Fruit fly (Drosophila melanogaster) whole organism, prepupa: ENCODE results near the gene osp.

Experiments used
- Blimp-1 ChIP-seq: fragments of 200-800 bp; sonication (Bioruptor generic); optimal IDR thresholded peaks from 3 replicates; lab custom pipeline; 2017; ENCODE audit warnings: missing biosample characterization, missing genetic modification characterization, mild to moderate bottlenecking, moderate library complexity, missing genetic modification reagents
- CG10631 ChIP-seq: fragments of 200-800 bp; sonication (Bioruptor generic); optimal IDR thresholded peaks from 2 replicates; lab custom pipeline; 2016; ENCODE audit warnings: missing biosample characterization, missing genetic modification characterization
- CG10669 ChIP-seq: fragments of 200-800 bp; sonication (Bioruptor generic); optimal IDR thresholded peaks from 3 replicates; lab custom pipeline; 2018; ENCODE audit warnings: missing biosample characterization, mild to moderate bottlenecking, missing genetic modification characterization, moderate library complexity
- CG11294 ChIP-seq: fragments of 200-800 bp; sonication (Bioruptor generic); IDR thresholded peaks from 2 replicates; pipeline ENCODE4 v1.3.6; 2022; ENCODE audit warnings: missing biosample characterization, missing genetic modification characterization
- CG11762 ChIP-seq: fragments of 200-800 bp; sonication (Bioruptor generic); optimal IDR thresholded peaks from 3 replicates; lab custom pipeline; 2016; ENCODE audit warnings: missing biosample characterization, missing genetic modification characterization; ENCODE audit not compliant: insufficient read depth
- CG1621 ChIP-seq: fragments of 200-800 bp; sonication (Bioruptor generic); optimal IDR thresholded peaks from 3 replicates; lab custom pipeline; 2018; ENCODE audit warnings: missing biosample characterization, mild to moderate bottlenecking, missing genetic modification characterization
- CG16779 ChIP-seq: fragments of 200-800 bp; sonication (Bioruptor generic); optimal IDR thresholded peaks from 3 replicates; lab custom pipeline; 2017; ENCODE audit warnings: missing biosample characterization, mild to moderate bottlenecking, missing genetic modification characterization
- CG3032 ChIP-seq: fragments of 200-800 bp; optimal IDR thresholded peaks from 2 replicates; lab custom pipeline; 2019; ENCODE audit warnings: missing biosample characterization, mild to moderate bottlenecking, missing genetic modification characterization, moderate library complexity
- CG31627 ChIP-seq: fragments of 200-800 bp; sonication (Bioruptor generic); optimal IDR thresholded peaks from 3 replicates; lab custom pipeline; 2016; ENCODE audit warnings: missing biosample characterization, missing genetic modification characterization
- CG32006 ChIP-seq: fragments of 200-800 bp; sonication (Bioruptor generic); optimal IDR thresholded peaks from 3 replicates; lab custom pipeline; 2017; ENCODE audit warnings: missing biosample characterization, mild to moderate bottlenecking, missing genetic modification characterization
- CG34406 ChIP-seq: fragments of 200-800 bp; sonication (Bioruptor generic); optimal IDR thresholded peaks from 3 replicates; lab custom pipeline; 2016; ENCODE audit warnings: missing biosample characterization, missing genetic modification characterization
- CG3919 ChIP-seq: fragments of 200-800 bp; sonication (Bioruptor generic); optimal IDR thresholded peaks from 3 replicates; lab custom pipeline; 2016; ENCODE audit warnings: missing biosample characterization, missing genetic modification characterization
- CG4318 ChIP-seq: fragments of 200-800 bp; sonication (Bioruptor generic); optimal IDR thresholded peaks from 3 replicates; lab custom pipeline; 2017; ENCODE audit warnings: missing biosample characterization, mild to moderate bottlenecking, missing genetic modification characterization
- CG6163 ChIP-seq: fragments of 200-800 bp; sonication (Bioruptor generic); IDR thresholded peaks from 3 replicates; pipeline ENCODE4 v1.3.6; 2022; ENCODE audit warnings: missing biosample characterization, missing genetic modification characterization
- CG6792 ChIP-seq: fragments of 200-800 bp; sonication (Bioruptor generic); optimal IDR thresholded peaks from 3 replicates; lab custom pipeline; 2016; ENCODE audit warnings: missing biosample characterization, missing genetic modification characterization
- CG6808 ChIP-seq: fragments of 200-800 bp; sonication (Bioruptor generic); optimal IDR thresholded peaks from 3 replicates; lab custom pipeline; 2017; ENCODE audit warnings: missing biosample characterization, missing genetic modification characterization, mild to moderate bottlenecking, moderate library complexity, missing genetic modification reagents
- CG6854 ChIP-seq: fragments of 200-800 bp; sonication (Bioruptor generic); optimal IDR thresholded peaks from 2 replicates; lab custom pipeline; 2017; ENCODE audit warnings: missing biosample characterization, mild to moderate bottlenecking, missing genetic modification characterization
- CG7368 ChIP-seq: fragments of 200-800 bp; sonication (Bioruptor generic); optimal IDR thresholded peaks from 3 replicates; lab custom pipeline; 2016; ENCODE audit warnings: missing biosample characterization, missing genetic modification characterization
- CG8119 ChIP-seq: fragments of 200-800 bp; sonication (Bioruptor generic); IDR thresholded peaks from 3 replicates; pipeline ENCODE4 v1.3.6; 2022; ENCODE audit warnings: missing biosample characterization, missing genetic modification characterization
- CG8632 ChIP-seq: fragments of 200-800 bp; sonication (Bioruptor generic); optimal IDR thresholded peaks from 3 replicates; lab custom pipeline; 2016; ENCODE audit warnings: missing biosample characterization, missing genetic modification characterization
- Eip75B ChIP-seq: fragments of 200-800 bp; sonication (Bioruptor generic); optimal IDR thresholded peaks from 3 replicates; lab custom pipeline; 2016; ENCODE audit warnings: missing biosample characterization, missing genetic modification characterization
- Eip78C ChIP-seq: fragments of 200-800 bp; sonication (Bioruptor generic); peaks from one replicate; lab custom pipeline; 2016; ENCODE audit warnings: missing biosample characterization, missing genetic modification characterization
- Eip93F ChIP-seq: fragments of 200-800 bp; sonication (Bioruptor generic); optimal IDR thresholded peaks from 2 replicates; lab custom pipeline; 2016; ENCODE audit warnings: missing biosample characterization, mild to moderate bottlenecking, missing genetic modification characterization
- Ets21C ChIP-seq: fragments of 200-800 bp; sonication (Bioruptor generic); optimal IDR thresholded peaks from 3 replicates; lab custom pipeline; 2016; ENCODE audit warnings: missing biosample characterization, missing genetic modification characterization
- Ets96B ChIP-seq: fragments of 200-800 bp; optimal IDR thresholded peaks from 2 replicates; lab custom pipeline; 2019; ENCODE audit warnings: missing biosample characterization, mild to moderate bottlenecking, missing genetic modification characterization, moderate library complexity
- Hr4 ChIP-seq: fragments of 200-800 bp; sonication (Bioruptor generic); optimal IDR thresholded peaks from 3 replicates; lab custom pipeline; 2016; ENCODE audit warnings: missing biosample characterization, missing genetic modification characterization
- Met ChIP-seq: fragments of 200-800 bp; sonication (Bioruptor generic); optimal IDR thresholded peaks from 3 replicates; lab custom pipeline; 2016; ENCODE audit warnings: missing biosample characterization, missing genetic modification characterization
- OdsH ChIP-seq: fragments of 200-800 bp; sonication (Bioruptor generic); optimal IDR thresholded peaks from 3 replicates; lab custom pipeline; 2016; ENCODE audit warnings: missing biosample characterization, missing genetic modification characterization
- Smox ChIP-seq: fragments of 200-800 bp; sonication (Bioruptor generic); optimal IDR thresholded peaks from 3 replicates; lab custom pipeline; 2016; ENCODE audit warnings: missing biosample characterization, missing genetic modification characterization
- Sox102F ChIP-seq: fragments of 200-800 bp; sonication (Bioruptor generic); optimal IDR thresholded peaks from 2 replicates; lab custom pipeline; 2016; ENCODE audit warnings: missing biosample characterization, mild to moderate bottlenecking, missing genetic modification characterization
- Sox14 ChIP-seq: fragments of 200-800 bp; sonication (Bioruptor generic); optimal IDR thresholded peaks from 3 replicates; lab custom pipeline; 2016; ENCODE audit warnings: missing biosample characterization, missing genetic modification characterization
- Sox15 ChIP-seq: fragments of 200-800 bp; sonication (Bioruptor generic); optimal IDR thresholded peaks from 3 replicates; lab custom pipeline; 2016; ENCODE audit warnings: missing biosample characterization, missing genetic modification characterization
- achi ChIP-seq: fragments of 200-800 bp; sonication (Bioruptor generic); optimal IDR thresholded peaks from 3 replicates; lab custom pipeline; 2016; ENCODE audit warnings: missing biosample characterization, missing genetic modification characterization
- acj6 ChIP-seq: fragments of 200-800 bp; sonication (Bioruptor generic); optimal IDR thresholded peaks from 3 replicates; lab custom pipeline; 2016; ENCODE audit warnings: missing biosample characterization, missing genetic modification characterization
- cyc ChIP-seq: fragments of 200-800 bp; sonication (Bioruptor generic); optimal IDR thresholded peaks from 3 replicates; lab custom pipeline; 2016; ENCODE audit warnings: missing biosample characterization, missing genetic modification characterization
- dsx ChIP-seq: fragments of 200-800 bp; optimal IDR thresholded peaks from 3 replicates; lab custom pipeline; 2019; ENCODE audit warnings: missing biosample characterization, mild to moderate bottlenecking, missing genetic modification characterization, moderate library complexity; ENCODE audit not compliant: poor library complexity, severe bottlenecking
- esn ChIP-seq: fragments of 200-800 bp; sonication (Bioruptor generic); optimal IDR thresholded peaks from 2 replicates; lab custom pipeline; 2016; ENCODE audit warnings: missing biosample characterization, mild to moderate bottlenecking, missing genetic modification characterization, moderate library complexity
- fd59A ChIP-seq: fragments of 200-800 bp; sonication (Bioruptor generic); optimal IDR thresholded peaks from 2 replicates; lab custom pipeline; 2017; ENCODE audit warnings: missing biosample characterization, mild to moderate bottlenecking, missing genetic modification characterization, missing genetic modification reagents
- fkh ChIP-seq: fragments of 200-800 bp; sonication (Bioruptor generic); optimal IDR thresholded peaks from 3 replicates; lab custom pipeline; 2017; ENCODE audit warnings: missing biosample characterization, mild to moderate bottlenecking, missing genetic modification characterization, moderate library complexity
- lz ChIP-seq: fragments of 200-800 bp; sonication (Bioruptor generic); optimal IDR thresholded peaks from 3 replicates; lab custom pipeline; 2016; ENCODE audit warnings: missing biosample characterization, missing genetic modification characterization
- net ChIP-seq: fragments of 200-800 bp; sonication (Bioruptor generic); optimal IDR thresholded peaks from 3 replicates; lab custom pipeline; 2016; ENCODE audit warnings: missing biosample characterization, missing genetic modification characterization
- pdm3 ChIP-seq: fragments of 200-800 bp; sonication (Bioruptor generic); optimal IDR thresholded peaks from 3 replicates; lab custom pipeline; 2016; ENCODE audit warnings: missing biosample characterization, missing genetic modification characterization
- salr ChIP-seq, 2 experiments: fragments of 200-800 bp; sonication (Bioruptor generic); optimal IDR thresholded peaks; 3 replicates each; lab custom pipeline; 2016 to 2018; ENCODE audit warnings: missing biosample characterization in 2 of 2, missing genetic modification characterization in 2 of 2, mild to moderate bottlenecking in 1 of 2
- ss ChIP-seq, 2 experiments: fragments of 200-800 bp; sonication (Bioruptor generic); optimal IDR thresholded peaks; 2 replicates in 1 of 2; 3 replicates in 1 of 2; lab custom pipeline; 2017 to 2018; ENCODE audit warnings: mild to moderate bottlenecking in 2 of 2, missing biosample characterization in 2 of 2, missing genetic modification characterization in 2 of 2, moderate library complexity in 1 of 2
- svp ChIP-seq: fragments of 200-800 bp; sonication (Bioruptor generic); peaks from one replicate; lab custom pipeline; 2016; ENCODE audit warnings: missing biosample characterization, missing genetic modification characterization
- topi ChIP-seq: fragments of 200-800 bp; sonication (Bioruptor generic); optimal IDR thresholded peaks from 3 replicates; lab custom pipeline; 2016; ENCODE audit warnings: missing biosample characterization, missing genetic modification characterization
- vri ChIP-seq: fragments of 200-800 bp; sonication (Bioruptor generic); optimal IDR thresholded peaks from 3 replicates; lab custom pipeline; 2016; ENCODE audit warnings: missing biosample characterization, mild to moderate bottlenecking, missing genetic modification characterization

Gene osp

DNA sequence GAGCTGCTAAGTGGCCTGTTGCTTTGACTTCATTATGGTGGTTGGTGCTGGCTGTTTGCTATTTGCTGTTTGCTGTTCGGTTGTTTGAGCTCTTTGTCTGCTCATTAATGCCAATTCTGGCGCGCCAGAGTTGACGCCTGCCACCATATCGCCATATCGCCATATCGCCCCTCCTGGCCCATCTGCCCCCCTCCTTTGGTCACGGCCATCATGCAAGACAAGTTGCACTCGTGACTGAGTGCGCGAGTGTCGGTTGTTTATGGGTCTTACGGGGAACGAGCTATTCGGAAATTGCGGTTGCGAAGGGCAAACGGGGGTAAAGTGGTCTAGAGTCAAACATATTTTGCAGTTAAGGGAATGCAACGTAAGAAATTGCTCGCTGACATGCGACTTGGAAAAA is 119.0 kb downstream of the osp start (continued):
- TF ChIP-seq esn (no peak), Smox (no peak), CG6854 (GFP tag; lab: Kevin White, UChicago) (no peak), CG8119 (0 out of 3 replicates have a peak, but pooled peaks have one; percentile 13), Sox15 (GFP tag; lab: Kevin White, UChicago) (no peak), achi (no peak), CG11762 (no peak), CG6163 (GFP tag; lab: Robert Waterston, UW) (peak; percentile 64; the same call in 1 of the 3 replicates), CG6792 (GFP tag; lab: Kevin White, UChicago) (no peak), pdm3 (GFP tag; lab: Kevin White, UChicago) (peak; percentile 1), vri (GFP tag; lab: Kevin White, UChicago) (no peak), Eip93F (GFP tag; lab: Kevin White, UChicago) (no peak), OdsH (GFP tag; lab: Kevin White, UChicago) (no peak), dsx (no peak), CG31627 (no peak), fkh (GFP tag; lab: Kevin White, UChicago) (no peak), topi (GFP tag; lab: Kevin White, UChicago) (no peak), CG1621 (tag; lab: Kevin White, UChicago) (no peak), CG3032 (tag; lab: Kevin White, UChicago) (no peak), CG3919 (GFP tag; lab: Kevin White, UChicago) (no peak), svp (GFP tag; lab: Kevin White, UChicago) (peak; percentile 16), Eip75B (GFP tag; lab: Kevin White, UChicago) (no peak), acj6 (no peak), CG10631 (GFP tag; lab: Kevin White, UChicago) (no peak), net (GFP tag; lab: Kevin White, UChicago) (no peak), Eip78C (GFP tag; lab: Kevin White, UChicago) (peak; percentile 58), CG11294 (no peak)

DNA sequence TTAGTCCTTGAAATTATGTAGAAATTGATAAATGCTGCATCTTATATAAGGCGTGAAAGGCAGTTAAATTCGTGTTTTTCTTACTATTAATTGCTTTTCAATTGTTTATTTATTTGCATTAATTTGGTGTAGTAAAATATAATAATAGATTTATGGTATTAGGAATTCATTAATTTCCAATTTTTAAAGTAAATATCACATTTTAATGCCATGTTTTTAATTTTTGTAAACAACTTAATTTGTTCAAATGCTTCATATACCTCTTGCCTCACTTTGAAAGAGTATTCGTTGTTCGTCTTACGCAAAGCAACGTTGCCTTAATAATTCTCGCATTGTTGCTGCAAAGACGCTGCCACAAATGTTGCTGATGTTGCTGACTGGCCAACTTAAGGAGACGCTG is 119.8 kb downstream of the osp start:
- TF ChIP-seq CG8119: no peak
- TF ChIP-seq CG10631 (GFP tag; lab: Kevin White, UChicago): peak; percentile 55
- TF ChIP-seq topi (GFP tag; lab: Kevin White, UChicago): peak; percentile 4
- TF ChIP-seq Eip93F (GFP tag; lab: Kevin White, UChicago): no peak
- peak; percentile 14 for TF ChIP-seq CG3919 (GFP tag; lab: Kevin White, UChicago)
- TF ChIP-seq CG16779 (tag; lab: Kevin White, UChicago): no peak
- peak; percentile 57 for TF ChIP-seq CG3032 (tag; lab: Kevin White, UChicago)
- no peak for TF ChIP-seq Ets21C
- TF ChIP-seq Sox102F (GFP tag; lab: Kevin White, UChicago): no peak
- peak; percentile 2 for TF ChIP-seq CG1621 (tag; lab: Kevin White, UChicago)
- peak; percentile 36 for TF ChIP-seq acj6
- TF ChIP-seq cyc: no peak
- peak; percentile 33 for TF ChIP-seq CG32006
- peak; percentile 40 for TF ChIP-seq achi
- peak; percentile 36 for TF ChIP-seq pdm3 (GFP tag; lab: Kevin White, UChicago)
- peak; percentile 14 for TF ChIP-seq OdsH (GFP tag; lab: Kevin White, UChicago)
- peak; percentile 26 for TF ChIP-seq CG34406 (GFP tag; lab: Kevin White, UChicago)
- no peak for TF ChIP-seq Blimp-1 (GFP tag; lab: Kevin White, UChicago)
- peak; percentile 28 for TF ChIP-seq Met
- TF ChIP-seq Ets96B (tag; lab: Kevin White, UChicago): peak; percentile 56
- peak; percentile 10 for TF ChIP-seq CG8632 (GFP tag; lab: Kevin White, UChicago)
- TF ChIP-seq CG4318: no peak
- TF ChIP-seq fkh (GFP tag; lab: Kevin White, UChicago): no peak
- peak; percentile 20 for TF ChIP-seq lz
- TF ChIP-seq fd59A (GFP tag; lab: Kevin White, UChicago): peak; percentile 61
- no peak for TF ChIP-seq ss (GFP tag; optimal IDR thresholded peaks at IDR 0.05; lab: Kevin White, UChicago)
- TF ChIP-seq dsx: peak; percentile 55
- no peak for TF ChIP-seq CG7368 (GFP tag; lab: Kevin White, UChicago)
- TF ChIP-seq Sox14: peak; percentile 32
- no peak for TF ChIP-seq vri (GFP tag; lab: Kevin White, UChicago)
- peak; percentile 79 for TF ChIP-seq Eip78C (GFP tag; lab: Kevin White, UChicago)
- peak; percentile 26 for TF ChIP-seq esn
- TF ChIP-seq CG6808 (GFP tag; lab: Kevin White, UChicago): peak; percentile 49
- peak; percentile 19 for TF ChIP-seq Eip75B (GFP tag; lab: Kevin White, UChicago)
- TF ChIP-seq CG10669 (GFP tag; lab: Kevin White, UChicago): peak; percentile 50
- peak in 1 of 2 experiments; percentile 48 for TF ChIP-seq salr (GFP tag; optimal IDR thresholded peaks at IDR 0.05; lab: Kevin White, UChicago)
- TF ChIP-seq Hr4 (GFP tag; lab: Kevin White, UChicago): peak; percentile 14
- peak; percentile 65 for TF ChIP-seq svp (GFP tag; lab: Kevin White, UChicago)
- TF ChIP-seq CG11294: no peak
